Fruit fly (Drosophila melanogaster) S2 (cell line): ENCODE data around the gene CG12321.

ENCODE experiments used
- CG8478 ChIP-seq: fragments of >200 bp; optimal IDR thresholded peaks from 2 replicates; lab custom pipeline; 2018
- CTCF ChIP-seq, 2 experiments: fragments of >200 bp; optimal IDR thresholded peaks; 2 replicates each; lab custom pipeline; 2018

DNA sequence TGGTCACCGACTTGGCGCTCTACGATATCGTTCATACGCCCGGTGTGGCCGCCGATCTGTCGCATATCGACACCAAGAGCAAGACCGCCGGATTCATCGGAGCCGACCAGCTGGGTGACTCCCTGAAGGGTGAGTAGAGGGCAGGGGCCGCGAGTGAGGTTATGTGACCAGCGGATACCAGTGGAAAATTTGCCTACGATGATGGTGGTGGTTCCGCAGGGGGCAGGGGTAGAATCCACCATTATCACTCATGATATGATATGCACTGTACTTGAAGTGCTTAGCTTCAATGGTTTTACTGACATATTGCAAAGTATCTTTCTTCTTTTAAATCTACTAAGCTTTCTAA, 38.3 kb upstream of the CG12321 start:
- TF ChIP-seq CTCF (optimal IDR thresholded peaks at IDR 0.05; lab: Kevin White, UChicago): no peak
- no peak for TF ChIP-seq CG8478 (lab: Kevin White, UChicago)
